Fruit fly (Drosophila melanogaster): ENCODE data around the gene CG16826.

CG16826 gene

dm6 chr2L:13366109-13366747 lies 18.7 kb downstream of the CG16826 start, which contains the start of the genes Nnp-1 and Grx3:
TSS of gene Nnp-1 (minus strand) at chr2L:13366189.
TSS of gene Grx3 (plus strand) at chr2L:13366447.
- TF ChIP-seq insv (optimal IDR thresholded peaks at IDR 0.05) (no peak), Sin3A (optimal IDR thresholded peaks at IDR 0.05) (no peak), psq (optimal IDR thresholded peaks at IDR 0.05) (no peak), h (optimal IDR thresholded peaks at IDR 0.05) (no peak), Myc (optimal IDR thresholded peaks at IDR 0.05) (no peak), ttk (optimal IDR thresholded peaks at IDR 0.05) (no peak)

dm6 chr2L:13367378-13367777 lies 19.8 kb downstream of the CG16826 start, which contains the start of gene Tap42:
TSS of gene Tap42 (plus strand) at chr2L:13367617.
- TF ChIP-seq h (optimal IDR thresholded peaks at IDR 0.05) = no peak
- no peak for TF ChIP-seq psq (optimal IDR thresholded peaks at IDR 0.05)
- no peak for TF ChIP-seq Sin3A (optimal IDR thresholded peaks at IDR 0.05)
- TF ChIP-seq insv (optimal IDR thresholded peaks at IDR 0.05) = no peak
- TF ChIP-seq Myc (optimal IDR thresholded peaks at IDR 0.05) = no peak
- TF ChIP-seq ttk (optimal IDR thresholded peaks at IDR 0.05) = no peak

DNA sequence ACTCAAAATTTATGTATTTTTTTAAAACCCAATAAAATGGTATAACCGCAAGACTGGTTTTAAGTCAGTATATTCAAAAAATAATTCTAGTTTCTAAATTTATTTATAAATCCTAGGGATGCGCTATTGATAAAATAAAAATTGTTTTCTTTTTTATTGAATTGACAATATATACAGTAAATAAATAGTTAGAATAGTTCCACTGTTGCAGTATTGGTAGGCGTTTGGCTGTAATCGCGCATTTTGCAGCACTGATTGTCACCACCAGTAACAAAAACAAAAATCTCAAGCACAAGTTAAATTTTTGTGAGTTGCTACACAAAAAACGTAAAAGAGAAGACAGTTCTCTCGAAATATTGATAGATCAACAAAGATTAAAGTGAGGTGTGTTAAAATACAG lies 21.4 kb downstream of the CG16826 start, which contains the start of gene CG31855:
Gene CG31855 (plus strand): TSS at position 265 of the 400 bp plus-strand sequence.
- TF ChIP-seq h (optimal IDR thresholded peaks at IDR 0.05) (no peak), psq (optimal IDR thresholded peaks at IDR 0.05) (no peak), insv (optimal IDR thresholded peaks at IDR 0.05) (no peak), Sin3A (optimal IDR thresholded peaks at IDR 0.05) (no peak), ttk (optimal IDR thresholded peaks at IDR 0.05) (no peak), Myc (optimal IDR thresholded peaks at IDR 0.05) (no peak)

- no peak for TF ChIP-seq ttk (optimal IDR thresholded peaks at IDR 0.05)
- no peak for TF ChIP-seq insv (optimal IDR thresholded peaks at IDR 0.05)
- no peak for TF ChIP-seq psq (optimal IDR thresholded peaks at IDR 0.05)
- no peak for TF ChIP-seq h (optimal IDR thresholded peaks at IDR 0.05)
- no peak for TF ChIP-seq Sin3A (optimal IDR thresholded peaks at IDR 0.05)
- TF ChIP-seq Myc (optimal IDR thresholded peaks at IDR 0.05) = no peak
Observed at dm6 chr2L:13370762-13371161, 23.2 kb downstream of the CG16826 start, which contains the start of gene ND-B22. TSS of gene ND-B22 (minus strand) at chr2L:13371110.

- no peak for TF ChIP-seq Sin3A (optimal IDR thresholded peaks at IDR 0.05)
Observed at dm6 chr2L:13373435-13374242, 26.1 kb downstream of the CG16826 start, which contains the start of the genes Bdp1 and CG6565. TSS of gene Bdp1 (minus strand) at chr2L:13373890. TSS of gene CG6565 (plus strand) at chr2L:13374019.

dm6 chr2L:13376086-13376485 lies 28.5 kb downstream of the CG16826 start:
- TF ChIP-seq Sin3A (optimal IDR thresholded peaks at IDR 0.05) = no peak
- TF ChIP-seq ttk (optimal IDR thresholded peaks at IDR 0.05) = no peak
- TF ChIP-seq Myc (optimal IDR thresholded peaks at IDR 0.05) = no peak

DNA sequence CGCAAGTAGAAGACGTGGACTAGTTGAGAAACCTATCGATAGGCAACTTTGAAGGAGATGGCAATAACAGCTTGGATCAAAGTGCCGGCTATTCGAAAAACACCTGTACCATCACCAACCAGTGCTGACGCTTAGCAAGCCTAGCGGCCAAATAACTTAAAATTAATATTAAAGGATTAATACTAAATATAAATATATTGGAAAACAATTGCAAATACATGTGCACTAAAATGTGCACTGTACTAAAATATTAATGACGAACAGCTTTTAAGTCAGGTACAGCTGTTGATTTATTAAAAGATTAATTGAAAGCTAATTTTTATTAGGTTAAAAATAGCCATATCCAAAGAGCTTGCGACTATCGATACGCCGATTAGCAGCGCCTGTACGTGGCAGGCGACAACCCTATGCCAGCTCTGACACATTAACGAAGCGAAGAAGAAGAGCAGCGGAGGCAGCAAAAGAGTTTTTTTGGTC lies 31.0 kb downstream of the CG16826 start, which contains the start of the genes CG9302 and beta'COP:
Gene CG9302 (minus strand): TSS at position 51 of the 477 bp plus-strand sequence.
Gene beta'COP (plus strand): TSS at position 415 of the 477 bp plus-strand sequence.
- no peak for TF ChIP-seq psq (optimal IDR thresholded peaks at IDR 0.05)
- TF ChIP-seq Sin3A (optimal IDR thresholded peaks at IDR 0.05) = peak; percentile 51

DNA sequence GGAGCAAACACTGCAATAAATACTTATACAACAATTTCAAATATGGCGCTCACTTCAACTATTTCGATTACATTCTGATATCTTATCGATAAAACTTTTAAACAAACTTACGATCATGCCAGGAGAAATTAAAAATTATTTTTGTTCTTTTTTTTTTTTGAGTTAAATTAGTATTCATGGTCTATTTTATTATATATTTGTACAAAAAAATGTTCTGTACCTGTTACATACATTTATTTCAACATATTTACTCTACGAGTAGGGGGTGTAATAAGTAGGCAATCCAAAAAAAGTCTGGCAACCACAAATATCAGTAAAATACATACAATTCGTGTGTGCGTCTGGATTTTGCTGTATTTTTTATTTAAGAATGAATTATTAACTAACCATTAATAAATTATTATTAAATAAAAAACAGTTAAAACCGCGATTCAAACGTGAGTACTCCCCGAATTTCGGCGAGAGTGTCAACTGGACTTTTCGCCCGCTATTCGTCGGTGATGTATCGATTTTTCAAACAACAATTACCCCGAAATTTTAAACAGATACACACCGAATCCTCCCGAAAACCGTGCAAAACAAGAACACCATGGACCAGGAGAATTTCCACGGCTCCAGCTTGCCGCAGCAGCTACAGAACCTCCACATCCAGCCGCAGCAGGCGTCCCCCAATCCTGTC lies 34.9 kb downstream of the CG16826 start, which contains the start of gene loqs:
Gene loqs (plus strand): TSS at position 302 of the 679 bp plus-strand sequence.
- TF ChIP-seq Myc (optimal IDR thresholded peaks at IDR 0.05) (no peak), Sin3A (optimal IDR thresholded peaks at IDR 0.05) (no peak), ttk (optimal IDR thresholded peaks at IDR 0.05) (no peak), h (optimal IDR thresholded peaks at IDR 0.05) (no peak), insv (optimal IDR thresholded peaks at IDR 0.05) (no peak), psq (optimal IDR thresholded peaks at IDR 0.05) (no peak)

DNA sequence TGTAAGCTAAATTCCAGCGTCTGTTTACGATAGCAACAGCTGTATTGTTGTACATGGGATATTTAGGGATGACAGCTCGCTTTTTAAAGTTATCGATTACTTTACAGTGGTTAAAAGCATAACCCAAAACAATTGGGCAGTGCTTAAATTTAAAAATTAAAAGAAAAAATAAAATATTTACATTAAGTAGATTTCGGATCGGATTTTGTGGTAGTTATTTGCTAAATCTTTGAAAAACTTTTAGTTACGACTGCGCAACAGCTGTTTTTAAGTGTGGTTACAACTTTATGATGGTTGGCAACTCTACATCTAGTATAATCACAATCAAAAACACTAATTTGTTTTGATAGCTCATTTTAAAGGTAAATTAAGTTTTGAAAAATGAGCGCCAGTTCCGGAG lies 39.7 kb downstream of the CG16826 start, which contains the start of the genes Ing5 and CG7099:
Gene Ing5 (minus strand): TSS at position 58 of the 400 bp plus-strand sequence.
Gene CG7099 (plus strand): TSS at position 317 of the 400 bp plus-strand sequence.
- no peak for TF ChIP-seq insv (optimal IDR thresholded peaks at IDR 0.05)

dm6 chr2L:13394903-13395302 lies 47.3 kb downstream of the CG16826 start, which contains the start of gene RpL24:
TSS of gene RpL24 (minus strand) at chr2L:13395131.
- TF ChIP-seq Sin3A (optimal IDR thresholded peaks at IDR 0.05) (no peak), ttk (optimal IDR thresholded peaks at IDR 0.05) (no peak), h (optimal IDR thresholded peaks at IDR 0.05) (no peak), insv (optimal IDR thresholded peaks at IDR 0.05) (no peak), psq (optimal IDR thresholded peaks at IDR 0.05) (no peak), Myc (optimal IDR thresholded peaks at IDR 0.05) (no peak)

DNA sequence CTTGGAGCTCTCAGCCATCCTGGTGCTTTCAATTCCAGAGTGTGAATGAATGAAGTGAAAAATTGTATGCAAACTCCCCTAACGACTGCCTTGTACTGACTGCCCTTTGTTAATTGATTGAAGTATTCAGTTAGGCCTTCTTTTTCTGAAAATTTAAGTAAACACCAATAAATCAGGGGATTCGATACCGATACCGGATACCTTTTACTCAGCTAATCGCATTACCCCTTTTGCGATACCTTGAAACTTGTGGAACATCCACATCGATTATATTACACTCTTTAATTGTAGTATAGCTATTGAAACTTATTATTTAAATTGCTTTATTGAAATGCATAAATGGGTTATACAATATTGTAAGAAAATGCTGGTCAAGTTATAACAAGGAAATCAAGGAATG lies 48.5 kb downstream of the CG16826 start, which contains the start of gene CG16957:
Gene CG16957 (minus strand): TSS at position 101 of the 400 bp plus-strand sequence.
- TF ChIP-seq h (optimal IDR thresholded peaks at IDR 0.05) = no peak
- no peak for TF ChIP-seq Sin3A (optimal IDR thresholded peaks at IDR 0.05)
- no peak for TF ChIP-seq psq (optimal IDR thresholded peaks at IDR 0.05)
- no peak for TF ChIP-seq insv (optimal IDR thresholded peaks at IDR 0.05)
- no peak for TF ChIP-seq ttk (optimal IDR thresholded peaks at IDR 0.05)
- no peak for TF ChIP-seq Myc (optimal IDR thresholded peaks at IDR 0.05)

dm6 chr2L:13397393-13397792 lies 49.8 kb downstream of the CG16826 start:
- no peak for TF ChIP-seq h (optimal IDR thresholded peaks at IDR 0.05)
- peak; percentile 91 for TF ChIP-seq ttk (optimal IDR thresholded peaks at IDR 0.05)

All from Kc167 (cell line).